In the genomic region with DNA sequence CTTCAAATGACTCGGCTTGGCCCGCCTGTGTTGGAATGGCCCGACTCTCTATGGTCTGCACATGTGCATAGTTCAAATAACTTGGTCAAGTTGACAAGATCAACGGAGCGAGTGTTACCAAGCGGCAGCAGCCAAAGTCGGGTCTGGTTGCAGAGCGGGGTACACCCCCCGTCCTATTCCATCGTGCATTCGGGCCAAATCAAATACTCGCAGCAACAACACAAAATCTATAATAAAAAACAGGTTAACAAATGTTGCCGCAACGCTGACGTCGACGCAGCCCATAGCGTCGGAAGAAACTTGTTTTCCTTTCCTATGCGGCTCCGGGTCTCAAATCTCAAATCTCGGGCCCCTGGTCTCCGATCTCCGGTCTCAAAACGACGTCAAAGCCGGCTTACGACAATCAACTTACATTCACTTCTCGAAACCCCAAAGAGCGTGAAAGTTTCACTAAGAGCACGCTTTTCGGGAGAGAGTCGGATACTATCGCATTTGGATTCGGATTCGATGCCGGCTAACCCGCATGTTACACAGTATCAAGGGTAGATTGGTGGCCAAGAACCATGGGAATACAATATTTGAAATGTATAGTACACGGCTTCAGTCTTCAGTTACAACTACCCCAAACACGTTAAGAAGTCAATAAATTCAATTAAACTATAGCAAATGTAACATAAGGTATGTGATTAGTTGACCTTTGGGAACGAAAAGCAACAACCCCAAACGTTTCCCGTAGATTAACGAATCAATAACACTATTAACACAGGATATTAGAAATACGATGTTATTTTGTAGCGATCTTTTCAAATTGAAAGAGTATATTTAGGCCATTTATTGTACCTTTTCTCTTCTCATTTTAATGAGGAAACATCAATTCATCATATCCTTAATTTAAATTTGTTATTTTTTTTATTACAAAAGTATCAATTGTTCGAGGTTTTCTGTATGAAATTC, we compare ENCODE assay signal across 6 fruit fly cellular contexts.
TF ChIP-seq lines count a peak whose summit lies in the region.

No protein-coding gene starts in this region.

- TF ChIP-seq CTCF in whole organism, embryonic (GFP tag; optimal IDR thresholded peaks at IDR 0.05; lab: Kevin White, UChicago): no peak

TF ChIP-seq in whole organism, 6 proteins besides CTCF, POLR2A, EP300 and RAD21:
- TF ChIP-seq Dll (optimal IDR thresholded peaks at IDR 0.05; lab: Kevin White, UChicago): no peak
- no peak for TF ChIP-seq psq (optimal IDR thresholded peaks at IDR 0.05; lab: Kevin White, UChicago)
- no peak for TF ChIP-seq usp (GFP tag; optimal IDR thresholded peaks at IDR 0.05; lab: Kevin White, UChicago)
- TF ChIP-seq CG8478 (optimal IDR thresholded peaks at IDR 0.05; lab: Kevin White, UChicago): no peak
- peak; percentile 98 for TF ChIP-seq pan (optimal IDR thresholded peaks at IDR 0.05; lab: Kevin White, UChicago)
- TF ChIP-seq EcR (GFP tag; optimal IDR thresholded peaks at IDR 0.05; lab: Kevin White, UChicago): peak in 1 of 2 experiments; percentile 12

TF ChIP-seq in whole organism, adult, 20 proteins besides CTCF, POLR2A, EP300 and RAD21 (continues in another document):
- TF ChIP-seq tj (GFP tag; optimal IDR thresholded peaks at IDR 0.05; lab: Kevin White, UChicago): peak; percentile 56
- TF ChIP-seq kay (GFP tag; lab: Kevin White, UChicago; ENCODE audit: borderline replicate concordance): no peak
- TF ChIP-seq CG5204 (GFP tag; optimal IDR thresholded peaks at IDR 0.05; lab: Kevin White, UChicago): peak; percentile 78
- peak; percentile 28 for TF ChIP-seq bab1 (GFP tag; optimal IDR thresholded peaks at IDR 0.05; lab: Kevin White, UChicago)
- TF ChIP-seq CG14711 (tag; optimal IDR thresholded peaks at IDR 0.05; lab: Kevin White, UChicago): no peak
- TF ChIP-seq CG1620 (GFP tag; optimal IDR thresholded peaks at IDR 0.05; lab: Kevin White, UChicago): peak; percentile 30
- TF ChIP-seq Hr96 (GFP tag; optimal IDR thresholded peaks at IDR 0.05; lab: Kevin White, UChicago): peak; percentile 64
- TF ChIP-seq Crg-1 (GFP tag; optimal IDR thresholded peaks at IDR 0.05; lab: Kevin White, UChicago): peak; percentile 61
- peak; percentile 60 for TF ChIP-seq CG7045 (GFP tag; optimal IDR thresholded peaks at IDR 0.05; lab: Kevin White, UChicago)
- TF ChIP-seq ovo (GFP tag; optimal IDR thresholded peaks at IDR 0.05; lab: Kevin White, UChicago): no peak
- peak; percentile 40 for TF ChIP-seq pad (GFP tag; optimal IDR thresholded peaks at IDR 0.05; lab: Kevin White, UChicago)
- no peak for TF ChIP-seq cnc (optimal IDR thresholded peaks at IDR 0.05; lab: Kevin White, UChicago)
- peak; percentile 55 for TF ChIP-seq Mnt (GFP tag; optimal IDR thresholded peaks at IDR 0.05; lab: Kevin White, UChicago)
- TF ChIP-seq toe (GFP tag; optimal IDR thresholded peaks at IDR 0.05; lab: Kevin White, UChicago): peak; percentile 79
- peak; percentile 59 for TF ChIP-seq CG7101 (tag; optimal IDR thresholded peaks at IDR 0.05; lab: Kevin White, UChicago)

TF ChIP-seq in whole organism, embryonic, 481 proteins besides CTCF, POLR2A, EP300 and RAD21 (continues in another document):
- no peak for TF ChIP-seq Bgb (GFP tag; IDR thresholded peaks at IDR 0.05; lab: Robert Waterston, UW; ENCODE audit: partially characterized antibody)
- no peak for TF ChIP-seq ro (GFP tag; IDR thresholded peaks at IDR 0.05; lab: Robert Waterston, UW)
- TF ChIP-seq CG15073 (GFP tag; optimal IDR thresholded peaks at IDR 0.05; lab: Kevin White, UChicago): no peak
- TF ChIP-seq Dp (GFP tag; optimal IDR thresholded peaks at IDR 0.05; lab: Kevin White, UChicago): no peak
- TF ChIP-seq CG7839 (tag; optimal IDR thresholded peaks at IDR 0.05; lab: Kevin White, UChicago): peak; percentile 77
- TF ChIP-seq vvl (GFP tag; IDR thresholded peaks at IDR 0.05; lab: Robert Waterston, UW): peak; percentile 11; the same call in 1 of the 2 replicates
- peak; percentile 32 for TF ChIP-seq Deaf1 (tag; optimal IDR thresholded peaks at IDR 0.05; lab: Kevin White, UChicago)
- TF ChIP-seq Oaz (GFP tag; IDR thresholded peaks at IDR 0.05; lab: Robert Waterston, UW): no peak
- TF ChIP-seq Xrp1 (GFP tag; IDR thresholded peaks at IDR 0.05; lab: Robert Waterston, UW): peak; percentile 14; the same call in 1 of the 2 replicates
- no peak for TF ChIP-seq E2f2 (GFP tag; IDR thresholded peaks at IDR 0.05; lab: Robert Waterston, UW)
- peak; percentile 52 for TF ChIP-seq chn (GFP tag; optimal IDR thresholded peaks at IDR 0.05; lab: Kevin White, UChicago)
- TF ChIP-seq BtbVII (GFP tag; optimal IDR thresholded peaks at IDR 0.05; lab: Kevin White, UChicago): peak; percentile 15
- TF ChIP-seq CG11456 (GFP tag; IDR thresholded peaks at IDR 0.05; lab: Robert Waterston, UW): peak; percentile 49; the same call in 1 of the 3 replicates
- peak; percentile 17 to 40 for TF ChIP-seq bsh (GFP tag; optimal IDR thresholded peaks at IDR 0.05; lab: Kevin White, UChicago)

TF ChIP-seq in whole organism, prepupa, 60 proteins besides CTCF, POLR2A, EP300 and RAD21 (continues in another document):
- TF ChIP-seq CG6792 (GFP tag; optimal IDR thresholded peaks at IDR 0.05; lab: Kevin White, UChicago): peak; percentile 71
- TF ChIP-seq Met (GFP tag; optimal IDR thresholded peaks at IDR 0.05; lab: Kevin White, UChicago): peak; percentile 75
- peak; percentile 90 for TF ChIP-seq CG32006 (GFP tag; optimal IDR thresholded peaks at IDR 0.05; lab: Kevin White, UChicago)
- TF ChIP-seq net (GFP tag; optimal IDR thresholded peaks at IDR 0.05; lab: Kevin White, UChicago): peak; percentile 79
- TF ChIP-seq fd59A (GFP tag; optimal IDR thresholded peaks at IDR 0.05; lab: Kevin White, UChicago): peak; percentile 82
- peak; percentile 87 for TF ChIP-seq esn (GFP tag; optimal IDR thresholded peaks at IDR 0.05; lab: Kevin White, UChicago)
- peak; percentile 57 for TF ChIP-seq Ets21C (GFP tag; optimal IDR thresholded peaks at IDR 0.05; lab: Kevin White, UChicago)
- peak; percentile 60 for TF ChIP-seq CG4318 (GFP tag; optimal IDR thresholded peaks at IDR 0.05; lab: Kevin White, UChicago)
- TF ChIP-seq CG15336 (GFP tag; IDR thresholded peaks at IDR 0.05; lab: Robert Waterston, UW): peak; percentile 28; the same call in 1 of the 2 replicates
- TF ChIP-seq Gug (GFP tag; IDR thresholded peaks at IDR 0.05; lab: Robert Waterston, UW): 0 out of 2 replicates have a peak, but pooled peaks have one; percentile 18
- TF ChIP-seq fd85E (GFP tag; optimal IDR thresholded peaks at IDR 0.05; lab: Kevin White, UChicago): no peak
- TF ChIP-seq dac (GFP tag; optimal IDR thresholded peaks at IDR 0.05; lab: Kevin White, UChicago): peak; percentile 70
- TF ChIP-seq Eip78C (GFP tag; lab: Kevin White, UChicago): peak; percentile 95
- peak; percentile 93 for TF ChIP-seq svp (GFP tag; lab: Kevin White, UChicago)
- peak; percentile 77 for TF ChIP-seq Sox14 (GFP tag; optimal IDR thresholded peaks at IDR 0.05; lab: Kevin White, UChicago)

TF ChIP-seq in whole organism, pupa, 21 proteins besides CTCF, POLR2A, EP300 and RAD21 (continues in another document):
- TF ChIP-seq gl (tag; optimal IDR thresholded peaks at IDR 0.05; lab: Kevin White, UChicago) (no peak), CG9948 (tag; optimal IDR thresholded peaks at IDR 0.05; lab: Kevin White, UChicago) (peak; percentile 72), CG8159 (tag; optimal IDR thresholded peaks at IDR 0.05; lab: Kevin White, UChicago) (peak; percentile 69), CG34367 (tag; optimal IDR thresholded peaks at IDR 0.05; lab: Kevin White, UChicago) (peak; percentile 50), CG13204 (GFP tag; optimal IDR thresholded peaks at IDR 0.05; lab: Kevin White, UChicago) (no peak), Ets98B (GFP tag; IDR thresholded peaks at IDR 0.05; lab: Robert Waterston, UW) (no peak), CG8301 (tag; optimal IDR thresholded peaks at IDR 0.05; lab: Kevin White, UChicago) (peak; percentile 72), fd96Ca (GFP tag; IDR thresholded peaks at IDR 0.05; lab: Robert Waterston, UW) (peak; percentile 18; the same call in 2 of the 3 replicates), EcR (GFP tag; optimal IDR thresholded peaks at IDR 0.05; lab: Kevin White, UChicago) (no peak), CG10348 (GFP tag; IDR thresholded peaks at IDR 0.05; lab: Robert Waterston, UW) (no peak), Pif1A (GFP tag; optimal IDR thresholded peaks at IDR 0.05; lab: Kevin White, UChicago) (peak; percentile 69), rn (GFP tag; IDR thresholded peaks at IDR 0.05; lab: Robert Waterston, UW) (no peak), CG14655 (GFP tag; optimal IDR thresholded peaks at IDR 0.05; lab: Kevin White, UChicago) (peak; percentile 83), CG17806 (tag; optimal IDR thresholded peaks at IDR 0.05; lab: Kevin White, UChicago) (peak; percentile 59), D1 (tag; optimal IDR thresholded peaks at IDR 0.05; lab: Kevin White, UChicago) (no peak), CG4496 (GFP tag; IDR thresholded peaks at IDR 0.05; lab: Robert Waterston, UW) (peak; percentile 48; the same call in 2 of the 3 replicates), CG12605 (GFP tag; IDR thresholded peaks at IDR 0.05; lab: Robert Waterston, UW) (0 out of 2 replicates have a peak, but pooled peaks have one; percentile 9)

TF ChIP-seq in whole organism, wandering third instar larva, 38 proteins besides CTCF, POLR2A, EP300 and RAD21 (continues in another document):
- TF ChIP-seq OdsH (GFP tag; optimal IDR thresholded peaks at IDR 0.05; lab: Kevin White, UChicago) (peak; percentile 64), GATAd (GFP tag; optimal IDR thresholded peaks at IDR 0.05; lab: Kevin White, UChicago) (no peak), Mio (GFP tag; optimal IDR thresholded peaks at IDR 0.05; lab: Kevin White, UChicago) (no peak), jim (GFP tag; optimal IDR thresholded peaks at IDR 0.05; lab: Kevin White, UChicago) (no peak), h (GFP tag; optimal IDR thresholded peaks at IDR 0.05; lab: Kevin White, UChicago) (peak; percentile 57), Jra (GFP tag; optimal IDR thresholded peaks at IDR 0.05; lab: Kevin White, UChicago) (peak; percentile 23), dmrt93B (GFP tag; optimal IDR thresholded peaks at IDR 0.05; lab: Kevin White, UChicago) (peak; percentile 78), pan (optimal IDR thresholded peaks at IDR 0.05; lab: Kevin White, UChicago) (peak; percentile 89), Rel (GFP tag; optimal IDR thresholded peaks at IDR 0.05; lab: Kevin White, UChicago) (no peak), Rel (tag; optimal IDR thresholded peaks at IDR 0.05; lab: Kevin White, UChicago) (peak; percentile 15), Hr83 (GFP tag; optimal IDR thresholded peaks at IDR 0.05; lab: Kevin White, UChicago; ENCODE audit: poor library complexity, severe bottlenecking) (no peak), CG9705 (GFP tag; optimal IDR thresholded peaks at IDR 0.05; lab: Kevin White, UChicago) (peak; percentile 32), Hnf4 (GFP tag; optimal IDR thresholded peaks at IDR 0.05; lab: Kevin White, UChicago) (peak; percentile 75), HLH106 (tag; optimal IDR thresholded peaks at IDR 0.05; lab: Kevin White, UChicago) (peak; percentile 77), Dif (GFP tag; optimal IDR thresholded peaks at IDR 0.05; lab: Kevin White, UChicago; ENCODE audit: partially characterized antibody) (peak; percentile 88), usp (GFP tag; optimal IDR thresholded peaks at IDR 0.05; lab: Kevin White, UChicago) (no peak), fru (GFP tag; optimal IDR thresholded peaks at IDR 0.05; lab: Kevin White, UChicago) (peak; percentile 71), Vsx2 (GFP tag; optimal IDR thresholded peaks at IDR 0.05; lab: Kevin White, UChicago; ENCODE audit: partially characterized antibody) (no peak)
